Worm (Caenorhabditis elegans) whole organism, midembryonic: Measurements from ENCODE around the gene C35D10.10.

ENCODE experiments used
- T22C8.4 ChIP-seq: fragments of 200-800 bp; sonication (Bioruptor generic); IDR thresholded peaks from 2 replicates; pipeline ENCODE4 v1.3.6; 2022; ENCODE audit warnings: missing genetic modification characterization, missing compliant biosample characterization
- cog-1 ChIP-seq: sonication (generic microtip); optimal IDR thresholded peaks from 2 replicates; lab custom pipeline; 2016; ENCODE audit warnings: missing genetic modification characterization, missing compliant biosample characterization
- flt-1 ChIP-seq: fragments of 200-800 bp; sonication (Bioruptor generic); IDR thresholded peaks from 2 replicates; pipeline ENCODE4 v1.3.6; 2022; ENCODE audit warnings: missing genetic modification characterization, missing compliant biosample characterization
- klf-2 ChIP-seq: fragments of 200-800 bp; sonication (Bioruptor generic); conservative IDR thresholded peaks from 2 replicates; pipeline ENCODE4 v1.3.6; 2022; ENCODE audit warnings: missing genetic modification reagents, missing genetic modification characterization, missing compliant biosample characterization
- med-1 ChIP-seq: sonication (generic microtip); optimal IDR thresholded peaks from 2 replicates; lab custom pipeline; 2017; ENCODE audit warnings: missing genetic modification characterization, mild to moderate bottlenecking, missing compliant biosample characterization, antibody characterized with exemption, missing genetic modification reagents; ENCODE audit not compliant: insufficient read depth
- ref-1 ChIP-seq: fragments of 200-800 bp; sonication (Bioruptor generic); conservative IDR thresholded peaks from 2 replicates; pipeline ENCODE4 v1.3.6; 2022; ENCODE audit warnings: missing genetic modification reagents, missing genetic modification characterization, missing compliant biosample characterization
- tab-1 ChIP-seq: fragments of 200-800 bp; sonication (Bioruptor generic); IDR thresholded peaks from 2 replicates; pipeline ENCODE4 v1.3.6; 2022; ENCODE audit warnings: missing genetic modification characterization, missing compliant biosample characterization
- ztf-23 ChIP-seq: fragments of 200-800 bp; sonication (Bioruptor generic); IDR thresholded peaks from 2 replicates; pipeline ENCODE4 v1.3.6; 2022; ENCODE audit warnings: missing genetic modification reagents, missing genetic modification characterization, missing compliant biosample characterization
- ztf-29 ChIP-seq: fragments of 200-800 bp; sonication (Bioruptor generic); IDR thresholded peaks from 2 replicates; pipeline ENCODE4 v1.3.6; 2022; ENCODE audit warnings: missing genetic modification reagents, missing genetic modification characterization, missing compliant biosample characterization

The C35D10.10 gene

DNA sequence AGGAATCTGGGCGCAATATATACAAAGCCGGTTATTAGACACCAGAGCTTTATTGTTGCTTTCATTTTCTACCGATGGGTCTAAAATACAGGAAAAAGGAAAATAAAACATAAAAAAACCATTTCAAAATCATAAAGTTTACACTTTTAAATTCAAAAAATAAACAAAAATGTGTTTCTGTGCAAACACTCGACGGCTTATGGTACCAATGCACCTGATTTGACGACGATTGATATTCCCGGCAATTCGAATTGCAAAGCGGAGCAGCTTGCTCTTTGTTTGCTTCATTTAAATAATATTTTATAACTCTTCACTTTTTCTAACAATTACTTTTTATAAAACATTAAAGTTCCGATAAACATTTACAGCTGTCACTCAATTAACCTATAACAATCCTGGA, 11.5 kb downstream of the C35D10.10 start, which contains the start of gene F26A1.1:
TSS of gene F26A1.1 (plus strand) at position 369 of the 400 bp plus-strand sequence.
- TF ChIP-seq flt-1 (GFP tag; lab: Robert Waterston, UW), result no peak
- TF ChIP-seq ztf-29 (GFP tag; lab: Robert Waterston, UW), result no peak
- no peak for TF ChIP-seq ref-1 (GFP tag; lab: Robert Waterston, UW)
- TF ChIP-seq ztf-23, result no peak
- TF ChIP-seq klf-2 (GFP tag; lab: Robert Waterston, UW), result no peak
- no peak for TF ChIP-seq med-1 (GFP tag; lab: Kevin White, UChicago)
- TF ChIP-seq cog-1, result no peak
- no peak for TF ChIP-seq tab-1 (GFP tag; lab: Robert Waterston, UW)
- TF ChIP-seq T22C8.4 (GFP tag; lab: Robert Waterston, UW), result no peak

DNA sequence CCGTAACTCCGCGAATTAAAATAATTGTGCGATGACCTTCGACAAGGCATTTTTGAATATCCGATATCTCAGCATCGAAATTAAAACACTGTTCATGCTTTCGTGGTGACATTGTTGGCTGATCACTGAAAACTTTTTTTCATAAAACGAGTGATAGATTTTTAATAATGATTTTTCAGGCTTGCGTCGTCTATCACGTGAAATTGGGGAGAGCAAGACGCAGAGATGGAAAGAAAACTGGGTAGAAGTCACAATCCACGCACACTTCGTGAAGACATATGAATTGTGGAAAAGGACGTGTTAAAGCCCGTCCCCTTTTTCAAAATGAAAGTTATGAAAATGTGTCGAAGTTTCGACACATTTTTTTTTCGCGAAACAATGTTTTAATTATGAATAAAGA, 11.9 kb downstream of the C35D10.10 start, which contains the start of gene nonu-1:
TSS of gene nonu-1 (minus strand) at position 169 of the 400 bp plus-strand sequence.
- TF ChIP-seq klf-2 (GFP tag; lab: Robert Waterston, UW) (no peak), flt-1 (GFP tag; lab: Robert Waterston, UW) (no peak), tab-1 (GFP tag; lab: Robert Waterston, UW) (no peak), T22C8.4 (GFP tag; lab: Robert Waterston, UW) (no peak), med-1 (GFP tag; lab: Kevin White, UChicago) (no peak), ztf-23 (no peak), cog-1 (no peak), ztf-29 (GFP tag; lab: Robert Waterston, UW) (no peak), ref-1 (GFP tag; lab: Robert Waterston, UW) (no peak)

DNA sequence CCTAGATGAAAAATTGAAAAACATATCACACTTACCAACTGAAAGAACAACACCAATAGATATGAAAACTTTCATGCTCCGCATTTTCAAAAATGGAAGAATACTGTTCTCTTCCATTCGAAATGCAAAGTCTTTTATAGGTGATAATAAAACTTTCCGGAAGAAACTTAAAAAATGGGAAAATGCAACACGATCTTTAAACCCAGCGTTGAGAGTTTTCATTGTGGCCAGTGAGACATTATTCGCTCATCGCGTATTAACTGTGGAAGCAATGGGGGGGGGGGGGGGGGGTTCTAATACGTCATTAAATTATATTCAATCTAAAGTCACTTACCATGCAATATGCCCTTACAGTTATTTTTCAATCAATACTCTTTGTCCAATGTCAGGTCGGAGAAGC, 17.3 kb downstream of the C35D10.10 start, which contains the start of the genes clec-157 and fkh-5:
TSS of gene clec-157 (minus strand) at position 101 of the 400 bp plus-strand sequence.
TSS of gene fkh-5 (plus strand) at position 336 of the 400 bp plus-strand sequence.
- TF ChIP-seq ref-1 (GFP tag; lab: Robert Waterston, UW), result no peak
- no peak for TF ChIP-seq flt-1 (GFP tag; lab: Robert Waterston, UW)
- no peak for TF ChIP-seq ztf-23

DNA sequence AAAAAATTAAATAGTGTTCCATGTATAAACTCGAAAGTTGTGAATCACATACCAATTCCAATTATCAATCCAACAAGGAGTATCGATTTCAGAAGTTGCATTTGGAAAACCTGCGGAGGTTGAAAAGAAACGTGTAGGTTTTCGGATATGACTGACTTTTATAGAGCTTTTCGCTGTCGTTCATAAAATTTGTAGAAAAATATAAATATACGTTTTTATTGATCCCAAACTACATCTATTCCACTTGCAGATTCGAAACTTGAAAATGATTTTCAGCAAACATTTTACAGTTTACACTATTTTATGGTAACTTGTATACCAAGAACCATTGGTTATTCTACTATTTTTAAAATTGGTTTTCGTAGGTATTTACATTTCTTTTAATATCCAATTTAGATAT, 19.4 kb downstream of the C35D10.10 start, which contains the start of gene clec-156:
TSS of gene clec-156 (minus strand) at position 101 of the 400 bp plus-strand sequence.
- TF ChIP-seq cog-1 (no peak), ref-1 (GFP tag; lab: Robert Waterston, UW) (no peak), tab-1 (GFP tag; lab: Robert Waterston, UW) (no peak), klf-2 (GFP tag; lab: Robert Waterston, UW) (no peak), ztf-23 (no peak), ztf-29 (GFP tag; lab: Robert Waterston, UW) (no peak), flt-1 (GFP tag; lab: Robert Waterston, UW) (no peak), med-1 (GFP tag; lab: Kevin White, UChicago) (no peak)

DNA sequence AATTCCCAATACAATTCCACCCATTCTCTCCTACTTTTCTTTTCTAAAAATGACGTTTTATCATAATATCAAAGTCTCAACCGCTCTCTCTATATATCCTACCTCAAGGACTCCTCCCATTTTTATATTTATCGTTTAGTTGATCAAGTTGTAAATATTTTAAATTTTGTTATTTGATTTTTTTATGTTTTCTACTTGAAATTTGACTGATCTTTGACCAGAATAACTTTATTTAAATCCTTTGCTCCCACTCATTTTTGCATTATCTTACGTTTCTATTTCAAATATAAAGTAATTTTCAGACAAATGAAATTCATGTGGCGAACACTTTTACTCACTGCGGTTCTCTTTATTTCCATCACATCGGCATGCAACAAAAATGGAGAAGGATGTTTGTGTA, 24.2 kb downstream of the C35D10.10 start, which contains the start of the genes acbp-7 and F26A1.19:
TSS of gene acbp-7 (plus strand) at position 301 of the 400 bp plus-strand sequence.
TSS of gene F26A1.19 (plus strand) at position 303 of the 400 bp plus-strand sequence.
- no peak for TF ChIP-seq cog-1
- no peak for TF ChIP-seq T22C8.4 (GFP tag; lab: Robert Waterston, UW)
- no peak for TF ChIP-seq tab-1 (GFP tag; lab: Robert Waterston, UW)
- TF ChIP-seq flt-1 (GFP tag; lab: Robert Waterston, UW), result no peak
- TF ChIP-seq ref-1 (GFP tag; lab: Robert Waterston, UW), result no peak
- no peak for TF ChIP-seq klf-2 (GFP tag; lab: Robert Waterston, UW)
- TF ChIP-seq ztf-23, result no peak
- TF ChIP-seq med-1 (GFP tag; lab: Kevin White, UChicago), result no peak
- no peak for TF ChIP-seq ztf-29 (GFP tag; lab: Robert Waterston, UW)

DNA sequence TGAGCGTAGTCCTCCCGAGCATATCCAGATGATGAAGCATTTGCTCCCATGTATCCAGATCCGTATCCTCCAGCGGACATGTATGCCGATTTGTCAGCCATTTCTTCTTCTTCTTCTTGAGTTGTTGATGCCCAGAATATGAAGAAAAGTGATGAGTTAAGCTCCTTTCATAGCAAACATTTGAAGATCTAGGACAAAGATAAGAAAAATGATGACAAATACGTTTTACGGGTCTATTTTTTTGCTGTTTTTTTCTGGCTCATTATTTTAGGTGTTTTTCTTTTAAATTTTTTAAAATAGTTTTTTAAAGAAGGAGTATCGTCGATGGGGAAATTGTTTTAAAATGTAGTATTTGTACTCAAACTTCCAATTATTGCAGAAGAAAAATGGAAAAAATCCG, 31.4 kb downstream of the C35D10.10 start, which contains the start of gene nspd-9:
TSS of gene nspd-9 (minus strand) at position 101 of the 400 bp plus-strand sequence.
- TF ChIP-seq cog-1 (no peak), flt-1 (GFP tag; lab: Robert Waterston, UW) (no peak), T22C8.4 (GFP tag; lab: Robert Waterston, UW) (no peak), tab-1 (GFP tag; lab: Robert Waterston, UW) (no peak), klf-2 (GFP tag; lab: Robert Waterston, UW) (no peak), med-1 (GFP tag; lab: Kevin White, UChicago) (no peak), ref-1 (GFP tag; lab: Robert Waterston, UW) (no peak), ztf-23 (no peak), ztf-29 (GFP tag; lab: Robert Waterston, UW) (no peak)

DNA sequence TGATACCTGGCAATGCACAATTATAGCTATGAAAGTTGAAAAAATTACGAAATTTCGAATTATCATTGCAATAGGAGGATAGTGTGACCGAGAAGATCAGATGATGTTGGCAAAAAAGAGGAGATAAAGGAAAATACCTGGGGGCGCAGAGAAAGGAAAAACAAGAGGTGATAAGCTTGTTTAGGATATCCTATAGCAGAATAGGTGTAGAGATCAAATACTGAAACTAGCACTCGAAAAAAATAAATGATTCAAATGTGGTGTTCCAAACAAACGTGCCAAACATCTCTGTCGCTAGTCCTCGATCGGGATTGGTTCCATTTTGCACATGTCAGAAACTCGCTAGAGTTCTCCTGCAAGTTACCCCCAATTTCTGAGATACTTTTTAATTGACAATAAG, 32.2 kb downstream of the C35D10.10 start, which contains the start of gene F26A1.9:
TSS of gene F26A1.9 (minus strand) at position 101 of the 400 bp plus-strand sequence.
- TF ChIP-seq med-1 (GFP tag; lab: Kevin White, UChicago) (no peak), ztf-23 (no peak), flt-1 (GFP tag; lab: Robert Waterston, UW) (no peak), tab-1 (GFP tag; lab: Robert Waterston, UW) (no peak), cog-1 (no peak), ztf-29 (GFP tag; lab: Robert Waterston, UW) (no peak), ref-1 (GFP tag; lab: Robert Waterston, UW) (no peak), klf-2 (GFP tag; lab: Robert Waterston, UW) (no peak), T22C8.4 (GFP tag; lab: Robert Waterston, UW) (no peak)

DNA sequence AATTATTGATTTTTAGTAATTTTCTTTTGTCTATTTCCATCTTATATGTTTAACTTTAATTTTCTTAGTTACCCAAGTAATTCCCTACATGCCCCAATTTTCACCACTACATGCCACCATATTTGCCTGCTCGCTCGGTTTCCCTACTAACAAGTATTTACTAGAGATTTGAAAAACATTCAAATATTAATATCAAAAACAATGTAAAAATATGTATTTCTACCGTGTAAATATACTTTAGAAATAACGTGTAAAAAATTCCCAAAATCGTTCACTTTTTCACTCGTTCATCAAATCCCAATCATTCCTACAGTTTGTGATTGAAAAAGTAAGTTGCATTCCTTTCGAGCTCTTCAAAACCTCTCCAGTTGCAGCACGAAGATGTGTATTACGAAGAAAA, 35.0 kb downstream of the C35D10.10 start, which contains the start of gene F26A1.3:
TSS of gene F26A1.3 (plus strand) at position 301 of the 400 bp plus-strand sequence.
- TF ChIP-seq med-1 (GFP tag; lab: Kevin White, UChicago) (no peak), flt-1 (GFP tag; lab: Robert Waterston, UW) (no peak)

DNA sequence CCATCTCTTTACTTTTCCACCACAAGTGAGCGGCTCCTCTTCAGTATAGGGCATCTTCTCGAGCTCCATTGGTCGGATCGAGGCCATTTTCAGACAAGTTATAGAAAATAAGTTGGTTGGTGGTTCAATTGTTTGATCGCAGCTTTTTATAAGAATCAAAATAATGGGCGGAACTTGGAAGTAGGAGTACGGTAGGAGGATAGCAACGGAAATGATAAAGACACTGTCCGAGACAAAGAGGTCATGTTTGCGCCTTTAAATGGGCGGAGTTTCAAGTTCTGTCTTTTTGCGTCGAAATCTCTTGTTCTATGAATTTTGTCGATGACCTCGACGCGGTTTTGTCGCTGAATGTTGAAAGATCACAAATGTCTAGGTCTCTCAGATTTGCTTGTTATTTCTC, 39.5 kb downstream of the C35D10.10 start, which contains the start of gene F26A1.8:
TSS of gene F26A1.8 (minus strand) at position 101 of the 400 bp plus-strand sequence.
- TF ChIP-seq ztf-23 (no peak), med-1 (GFP tag; lab: Kevin White, UChicago) (no peak), tab-1 (GFP tag; lab: Robert Waterston, UW) (no peak), T22C8.4 (GFP tag; lab: Robert Waterston, UW) (no peak), cog-1 (no peak), flt-1 (GFP tag; lab: Robert Waterston, UW) (no peak)
